Worm (Caenorhabditis elegans): ENCODE measurements around the gene W03F9.1.

DNA sequence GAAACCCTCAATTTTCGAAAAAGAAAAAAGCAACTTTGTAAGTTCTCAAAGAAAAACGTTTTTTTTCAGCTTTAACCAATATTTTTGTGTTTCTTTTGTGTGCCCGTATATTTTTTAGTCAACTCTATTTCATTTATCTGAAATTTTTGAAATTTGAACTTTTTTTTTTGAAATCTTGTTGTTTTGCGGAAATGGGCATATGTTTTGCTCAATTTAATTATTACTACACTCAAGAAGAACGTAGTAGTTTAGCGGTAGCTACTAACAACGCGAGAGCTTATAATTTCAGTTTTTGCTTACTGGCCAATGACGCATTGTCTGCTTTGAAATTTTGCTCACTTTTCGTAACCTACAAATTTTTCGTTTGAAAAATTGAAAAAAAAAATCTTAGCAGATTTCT lies 18.3 kb upstream of the W03F9.1 start, which contains the start of gene srh-82:
- TF ChIP-seq M03D4.4 (tag; optimal IDR thresholded peaks at IDR 0.05) (no peak), nhr-237 (tag; optimal IDR thresholded peaks at IDR 0.05) (no peak), pha-4 (tag; optimal IDR thresholded peaks at IDR 0.05) (no peak), ztf-11 (tag; optimal IDR thresholded peaks at IDR 0.05) (no peak), unc-62 (GFP tag; optimal IDR thresholded peaks at IDR 0.05) (no peak), ceh-39 (tag; optimal IDR thresholded peaks at IDR 0.05) (no peak), lsy-2 (tag; optimal IDR thresholded peaks at IDR 0.05) (no peak), zip-8 (tag; optimal IDR thresholded peaks at IDR 0.05) (no peak), mep-1 (tag; optimal IDR thresholded peaks at IDR 0.05) (no peak), lin-32 (GFP tag; optimal IDR thresholded peaks at IDR 0.05) (no peak), ceh-83 (GFP tag; optimal IDR thresholded peaks at IDR 0.05) (no peak), snpc-4 (tag; optimal IDR thresholded peaks at IDR 0.05) (no peak)

Measured in whole organism, mixed stage, embryonic.